Worm (Caenorhabditis elegans) whole organism, mixed stage, embryonic: ENCODE measurements around the gene dsb-3.

Source experiments
- ceh-83 ChIP-seq: fragments of 200-800 bp; sonication (Bioruptor generic); optimal IDR thresholded peaks from 2 replicates; lab custom pipeline; 2018; ENCODE audit warnings: mild to moderate bottlenecking, missing genetic modification characterization, missing compliant biosample characterization
- elt-3 ChIP-seq: fragments of 150-350 bp; optimal IDR thresholded peaks from 2 replicates; lab custom pipeline; 2014; ENCODE audit warnings: missing biosample characterization, missing genetic modification characterization
- lsy-2 ChIP-seq: fragments of 150-350 bp; optimal IDR thresholded peaks from 2 replicates; lab custom pipeline; 2014; ENCODE audit warnings: missing biosample characterization, missing genetic modification characterization
- nhr-28 ChIP-seq: fragments of 150-350 bp; optimal IDR thresholded peaks from 2 replicates; lab custom pipeline; 2014; ENCODE audit warnings: missing biosample characterization, missing genetic modification characterization
- pha-4 ChIP-seq: fragments of 150-350 bp; optimal IDR thresholded peaks from 2 replicates; lab custom pipeline; 2018; ENCODE audit warnings: missing biosample characterization, missing genetic modification reagents, missing genetic modification characterization

ce11 chrIV:7734173-7734572 lies 25.3 kb downstream of the dsb-3 start:
- TF ChIP-seq nhr-28 (tag; lab: Kevin White, UChicago) (no peak), lsy-2 (tag; lab: Kevin White, UChicago) (no peak), ceh-83 (GFP tag; lab: Kevin White, UChicago) (no peak), elt-3 (no peak), pha-4 (tag; lab: Kevin White, UChicago) (no peak)
